Worm (Caenorhabditis elegans): ENCODE measurements around the gene Y42A5A.5.

Y42A5A.5 gene

ce11 chrV:11069277-11069676, 40.3 kb downstream of the Y42A5A.5 start, which contains the start of gene T04C12.8:
TSS of gene T04C12.8 (minus strand) at chrV:11069358.
- TF ChIP-seq pha-4 (GFP tag; IDR thresholded peaks at IDR 0.05): no peak
- peak; percentile 2 for TF ChIP-seq pha-4 (tag; optimal IDR thresholded peaks at IDR 0.05)
- peak in 1 of 2 experiments; percentile 27 for TF ChIP-seq hif-1 (tag; optimal IDR thresholded peaks at IDR 0.05)
- TF ChIP-seq lin-1 (GFP tag; IDR thresholded peaks at IDR 0.05): peak; percentile 52
- TF ChIP-seq hlh-11 (tag; optimal IDR thresholded peaks at IDR 0.05): peak; percentile 91
- TF ChIP-seq ceh-44 (GFP tag; IDR thresholded peaks at IDR 0.05): no peak
- peak; percentile 92 for TF ChIP-seq dmd-6 (GFP tag; IDR thresholded peaks at IDR 0.05)
- no peak for TF ChIP-seq ceh-28 (tag; optimal IDR thresholded peaks at IDR 0.05)
- TF ChIP-seq dpl-1 (GFP tag; optimal IDR thresholded peaks at IDR 0.05): no peak
- no peak for TF ChIP-seq ceh-82 (tag; optimal IDR thresholded peaks at IDR 0.05)
- no peak for TF ChIP-seq dmd-8 (GFP tag; IDR thresholded peaks at IDR 0.05)
- peak; percentile 65; the same call in 1 of the 2 replicates for TF ChIP-seq saeg-2 (GFP tag; IDR thresholded peaks at IDR 0.05)
- TF ChIP-seq T26A8.4 (GFP tag; IDR thresholded peaks at IDR 0.05): peak; percentile 36; the same call in 1 of the 2 replicates
- peak; percentile 86 for TF ChIP-seq nhr-28 (tag; optimal IDR thresholded peaks at IDR 0.05)
- TF ChIP-seq F10B5.3 (tag; optimal IDR thresholded peaks at IDR 0.05): no peak
- no peak for TF ChIP-seq zag-1 (tag; optimal IDR thresholded peaks at IDR 0.05)
- TF ChIP-seq gei-8 (GFP tag; optimal IDR thresholded peaks at IDR 0.05): no peak
- 0 out of 2 replicates have a peak, but pooled peaks have one; percentile 41 for TF ChIP-seq ceh-20 (GFP tag; IDR thresholded peaks at IDR 0.05)
- TF ChIP-seq lsy-2 (tag; optimal IDR thresholded peaks at IDR 0.05): peak in 1 of 2 experiments; percentile 53
- TF ChIP-seq mdl-1 (tag; optimal IDR thresholded peaks at IDR 0.05): peak in 1 of 2 experiments; percentile 77
- peak; percentile 54 for TF ChIP-seq mxl-3 (GFP tag; optimal IDR thresholded peaks at IDR 0.05)
- peak; percentile 20 for TF ChIP-seq mep-1 (tag; optimal IDR thresholded peaks at IDR 0.05)
- peak; percentile 61; the same call in 1 of the 2 replicates for TF ChIP-seq tra-1 (GFP tag; IDR thresholded peaks at IDR 0.05)
- TF ChIP-seq T20F7.1 (GFP tag; optimal IDR thresholded peaks at IDR 0.05): peak; percentile 58
- TF ChIP-seq pqm-1 (tag; optimal IDR thresholded peaks at IDR 0.05): peak; percentile 94
- TF ChIP-seq php-3 (GFP tag; IDR thresholded peaks at IDR 0.05): peak; percentile 94
- peak; percentile 69 for TF ChIP-seq hlh-30 (tag; optimal IDR thresholded peaks at IDR 0.05; ENCODE audit: insufficient read depth)
- 0 out of 2 replicates have a peak, but pooled peaks have one; percentile 5 for TF ChIP-seq nhr-42 (GFP tag; IDR thresholded peaks at IDR 0.05)
- no peak for TF ChIP-seq lim-7 (GFP tag; IDR thresholded peaks at IDR 0.05)
- TF ChIP-seq dmd-9 (GFP tag; IDR thresholded peaks at IDR 0.05): no peak
- no peak for TF ChIP-seq attf-4 (tag; optimal IDR thresholded peaks at IDR 0.05)
- peak; percentile 82 for TF ChIP-seq nhr-102 (tag; optimal IDR thresholded peaks at IDR 0.05)
- peak; percentile 92 for TF ChIP-seq nhr-77 (tag; optimal IDR thresholded peaks at IDR 0.05)
- TF ChIP-seq Y5F2A.4 (GFP tag; optimal IDR thresholded peaks at IDR 0.05): no peak
- peak in 1 of 2 experiments; percentile 86 for TF ChIP-seq daf-16 (GFP tag; optimal IDR thresholded peaks at IDR 0.05)
- TF ChIP-seq daf-16 (tag; optimal IDR thresholded peaks at IDR 0.05): peak; percentile 99
- peak; percentile 21 for TF ChIP-seq nhr-48 (tag; optimal IDR thresholded peaks at IDR 0.05)
- TF ChIP-seq dve-1 (tag; optimal IDR thresholded peaks at IDR 0.05; ENCODE audit: insufficient read depth): peak; percentile 96
- no peak for TF ChIP-seq nhr-11 (tag; optimal IDR thresholded peaks at IDR 0.05)

ce11 chrV:11065513-11065912, 44.0 kb downstream of the Y42A5A.5 start, which contains the start of gene nlp-80:
TSS of gene nlp-80 (minus strand) at chrV:11065613.
- TF ChIP-seq daf-8 (GFP tag; IDR thresholded peaks at IDR 0.05): no peak
- no peak for TF ChIP-seq mdt-29 (GFP tag; IDR thresholded peaks at IDR 0.05)
- TF ChIP-seq dmd-9 (GFP tag; IDR thresholded peaks at IDR 0.05): no peak
- TF ChIP-seq nhr-42 (GFP tag; IDR thresholded peaks at IDR 0.05): no peak
- no peak for TF ChIP-seq ces-1 (GFP tag; optimal IDR thresholded peaks at IDR 0.05)
- TF ChIP-seq lin-39 (tag; optimal IDR thresholded peaks at IDR 0.05): no peak
- no peak for TF ChIP-seq ceh-20 (GFP tag; IDR thresholded peaks at IDR 0.05)
- TF ChIP-seq nhr-77 (tag; optimal IDR thresholded peaks at IDR 0.05): no peak
- TF ChIP-seq ama-1 (optimal IDR thresholded peaks at IDR 0.05): no peak
- no peak for TF ChIP-seq duxl-1 (tag; optimal IDR thresholded peaks at IDR 0.05; ENCODE audit: poor library complexity)
- TF ChIP-seq ceh-62 (tag; optimal IDR thresholded peaks at IDR 0.05): no peak
- no peak for TF ChIP-seq lin-29 (GFP tag; IDR thresholded peaks at IDR 0.05)
- no peak for TF ChIP-seq zag-1 (tag; optimal IDR thresholded peaks at IDR 0.05)
- TF ChIP-seq ztf-7 (tag; optimal IDR thresholded peaks at IDR 0.05): no peak
- no peak for TF ChIP-seq nhr-111 (GFP tag; optimal IDR thresholded peaks at IDR 0.05)
- no peak for TF ChIP-seq Y48G9A.11 (GFP tag; IDR thresholded peaks at IDR 0.05)
- TF ChIP-seq hmg-1.1 (GFP tag; IDR thresholded peaks at IDR 0.05): no peak
- no peak for TF ChIP-seq set-16 (GFP tag; IDR thresholded peaks at IDR 0.05)
